Fruit fly (Drosophila melanogaster): ENCODE data around the gene sni.
A peak's percentile ranks its signal among the peaks of the same experiment; 100 is the strongest.

dm6 chrX:8242298-8242697 lies 1.5 kb downstream of the sni start, which contains the start of gene Trxr1:
- TF ChIP-seq Mnt (GFP tag; optimal IDR thresholded peaks at IDR 0.05) (peak; percentile 63), CG12768 (GFP tag; optimal IDR thresholded peaks at IDR 0.05) (no peak), CG5204 (GFP tag; optimal IDR thresholded peaks at IDR 0.05) (no peak)

Measured in whole organism, adult.